Worm (Caenorhabditis elegans) whole organism, L4/young adult: ENCODE results near the gene K06B4.4.

Source experiments
- W03F9.2 ChIP-seq: fragments of 150-350 bp; optimal IDR thresholded peaks from 2 replicates; lab custom pipeline; 2014; ENCODE audit warnings: missing biosample characterization, missing genetic modification characterization
- dao-5 ChIP-seq: sonication (generic microtip); optimal IDR thresholded peaks from 2 replicates; lab custom pipeline; 2016; ENCODE audit warnings: missing genotype, missing genetic modification characterization, moderate library complexity, missing compliant biosample characterization
- him-1 ChIP-seq: sonication (generic microtip); optimal IDR thresholded peaks from 2 replicates; lab custom pipeline; 2016; ENCODE audit warnings: missing genotype, missing genetic modification reagents, missing genetic modification characterization, missing compliant biosample characterization

DNA sequence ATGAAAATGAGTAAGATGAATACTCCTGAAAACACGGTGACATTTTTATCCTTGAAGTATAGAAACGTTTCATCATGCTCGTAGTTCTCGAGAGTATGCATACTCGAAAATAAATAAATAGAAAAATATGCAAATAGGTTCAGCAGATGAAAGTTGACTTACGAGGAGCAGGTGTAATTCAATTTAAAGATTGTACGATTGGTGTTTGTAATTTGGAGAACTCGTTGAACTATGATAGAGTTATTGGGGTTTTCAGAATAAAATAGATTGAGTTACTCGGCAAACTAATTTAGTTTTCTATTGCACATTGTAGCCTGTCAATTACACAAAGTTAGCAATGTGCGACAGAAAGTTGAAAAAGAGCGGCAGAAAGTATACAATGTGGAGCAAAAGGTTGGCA lies 30.1 kb upstream of the K06B4.4 start, which contains the start of gene srz-44:
- no peak for TF ChIP-seq dao-5 (tag; lab: Kevin White, UChicago)
- TF ChIP-seq W03F9.2 (tag; lab: Kevin White, UChicago), result no peak
- no peak for TF ChIP-seq him-1
